Fruit fly (Drosophila melanogaster) ovary, adult (tissue): Measurements from ENCODE around the gene CG43145.

Experiments used
- CG17801 ChIP-seq: fragments of 200-800 bp; optimal IDR thresholded peaks from 2 replicates; lab custom pipeline; 2019; ENCODE audit warnings: missing biosample characterization, mild to moderate bottlenecking, missing genetic modification characterization, moderate library complexity; ENCODE audit not compliant: partially characterized antibody

The CG43145 gene

dm6 chr2L:3701526-3701925 lies at the start of gene CG43145:
Gene CG43145 (plus strand): TSS chr2L:3701826.
- no peak for TF ChIP-seq CG17801 (GFP tag; lab: Kevin White, UChicago)

- TF ChIP-seq CG17801 (GFP tag; lab: Kevin White, UChicago): no peak
Observed at dm6 chr2L:3654956-3655618, 46.5 kb upstream of the CG43145 start.

DNA sequence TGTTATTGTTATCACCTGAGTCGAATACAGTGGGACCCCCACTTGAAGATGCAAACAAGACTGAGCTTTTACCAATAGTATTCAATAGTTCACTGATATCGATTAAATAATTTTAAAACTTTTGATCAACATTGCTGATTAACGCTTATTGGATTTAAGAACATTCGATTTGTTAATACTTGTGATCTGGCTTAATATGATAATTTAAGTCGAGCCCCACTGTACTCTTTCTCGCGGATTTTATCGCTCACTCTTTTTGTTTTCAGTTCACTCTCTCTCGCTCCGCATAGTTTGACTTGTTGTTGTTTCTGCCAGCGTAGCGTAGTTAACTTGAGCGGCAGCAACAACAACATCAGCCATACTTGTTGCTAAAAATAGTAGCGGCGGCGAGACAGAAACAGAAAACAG lies 45.9 kb upstream of the CG43145 start:
- peak; percentile 98 for TF ChIP-seq CG17801 (GFP tag; lab: Kevin White, UChicago)

DNA sequence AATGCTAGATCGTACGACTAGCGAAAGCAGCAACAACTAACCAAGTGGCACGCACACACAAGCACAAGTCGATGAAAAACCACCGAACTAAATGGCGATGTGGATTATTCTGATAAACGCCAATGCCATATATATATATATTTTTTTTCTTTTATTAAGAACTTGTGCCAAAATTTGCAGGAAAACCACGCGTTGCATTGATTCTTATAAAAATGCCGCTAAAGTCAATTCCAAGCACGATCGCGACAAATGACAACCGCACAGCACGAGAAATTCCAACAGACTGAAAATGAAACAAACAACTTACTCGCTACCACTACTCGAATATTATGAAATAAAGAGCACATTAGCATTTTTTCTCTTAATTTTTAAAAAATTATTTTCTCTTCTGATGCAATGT lies 45.0 kb upstream of the CG43145 start, which contains the start of gene for:
TSS of gene for (minus strand) at position 287 of the 400 bp plus-strand sequence.
- TF ChIP-seq CG17801 (GFP tag; lab: Kevin White, UChicago): no peak

DNA sequence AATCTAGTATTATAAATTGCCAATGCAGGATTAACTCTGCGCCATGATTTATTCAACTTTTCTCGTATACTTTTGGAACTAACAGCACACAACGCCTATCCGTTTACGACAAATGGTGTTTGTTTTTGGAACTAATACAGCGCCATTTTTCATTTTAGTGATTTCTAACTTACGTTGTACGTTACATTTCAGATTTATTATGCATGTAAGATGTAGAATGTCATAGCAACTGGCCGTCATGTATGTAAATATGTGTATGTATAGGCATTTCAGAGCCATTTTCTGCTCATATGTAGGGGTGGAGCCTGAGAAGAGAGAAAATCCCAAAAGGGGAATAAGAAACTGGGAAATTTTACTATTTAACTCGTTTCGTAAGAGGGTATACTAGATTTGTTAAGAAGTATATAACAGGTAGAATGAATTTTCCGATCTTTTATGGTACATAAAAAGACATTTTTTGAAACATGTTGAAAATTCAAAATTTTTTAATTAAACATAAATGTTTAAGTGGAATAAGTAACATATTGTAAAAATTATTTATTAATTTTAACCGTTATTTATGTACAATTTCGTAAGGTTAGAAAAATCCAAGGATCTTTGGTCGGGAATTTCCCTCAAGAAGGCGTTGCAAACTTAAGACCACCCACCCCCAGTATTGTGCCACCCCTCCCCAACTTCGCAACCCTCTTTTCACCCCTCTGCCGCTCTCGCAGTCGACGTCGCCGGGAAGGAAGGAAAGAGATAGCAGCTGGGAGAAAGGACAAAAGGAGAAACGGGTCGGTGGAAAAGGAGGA lies 44.1 kb upstream of the CG43145 start:
- no peak for TF ChIP-seq CG17801 (GFP tag; lab: Kevin White, UChicago)

- TF ChIP-seq CG17801 (GFP tag; lab: Kevin White, UChicago): no peak
Observed at dm6 chr2L:3662307-3662795, 39.3 kb upstream of the CG43145 start, which contains the start of gene Drgx. Gene Drgx (plus strand): TSS chr2L:3662745.

DNA sequence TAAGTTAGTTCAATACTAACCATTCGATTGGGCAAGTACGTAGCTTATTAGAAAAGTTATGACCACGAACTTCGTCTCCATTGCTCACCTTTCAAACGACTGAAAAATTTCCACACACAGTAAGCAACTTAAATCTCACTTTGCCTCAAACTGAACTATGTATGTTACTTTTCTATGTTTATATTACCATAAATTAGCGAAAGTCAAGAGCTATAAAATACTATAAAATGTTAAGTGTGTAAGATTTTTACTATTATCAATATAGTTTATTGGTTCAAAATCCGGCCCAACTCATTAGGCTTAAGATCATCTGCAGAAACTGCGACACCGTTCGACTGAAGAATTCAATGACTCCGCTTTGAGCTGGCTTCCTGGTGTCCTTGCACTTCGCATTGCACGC lies 33.2 kb upstream of the CG43145 start, which contains the start of gene Sfp24Ba:
TSS of gene Sfp24Ba (minus strand) at position 101 of the 400 bp plus-strand sequence.
- no peak for TF ChIP-seq CG17801 (GFP tag; lab: Kevin White, UChicago)

DNA sequence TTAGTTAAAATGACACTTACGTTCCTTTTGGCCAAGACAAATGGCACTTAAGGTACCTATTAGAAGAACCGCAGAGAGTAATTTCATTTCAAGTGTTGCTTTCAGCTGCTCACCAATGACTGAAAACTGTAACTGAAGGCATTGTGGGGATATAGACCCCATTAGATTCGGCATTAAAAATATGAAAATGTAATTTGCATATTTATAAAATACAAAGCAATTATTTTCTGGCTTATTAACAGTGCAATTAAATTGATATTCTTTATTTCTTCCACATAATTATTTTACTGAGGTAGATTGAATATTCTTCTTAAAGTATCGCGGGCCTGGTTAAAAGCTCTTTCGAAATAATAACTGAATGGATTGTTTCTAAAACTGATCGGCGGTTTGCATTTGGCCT lies 32.6 kb upstream of the CG43145 start, which contains the start of gene Sfp24Bd:
TSS of gene Sfp24Bd (minus strand) at position 101 of the 400 bp plus-strand sequence.
- TF ChIP-seq CG17801 (GFP tag; lab: Kevin White, UChicago): no peak

DNA sequence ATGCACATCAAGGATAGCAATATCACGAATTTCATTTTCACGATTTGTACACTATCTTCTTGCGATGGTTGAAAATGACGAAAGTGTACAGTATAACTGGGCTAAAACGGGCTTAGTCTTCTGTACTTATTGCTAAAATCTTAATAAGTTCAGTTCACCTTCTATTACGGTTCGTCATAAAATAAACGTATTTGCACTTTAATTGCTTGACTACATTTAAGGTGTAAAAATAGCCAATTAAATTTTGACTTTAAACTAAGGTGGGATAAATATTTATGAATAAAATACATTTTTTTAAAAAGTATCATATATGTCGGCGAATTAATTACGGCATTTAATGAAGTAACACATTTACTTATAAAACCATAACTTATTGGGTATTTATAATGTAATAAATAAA lies 32.0 kb upstream of the CG43145 start, which contains the start of gene Sfp24Bb:
TSS of gene Sfp24Bb (minus strand) at position 101 of the 400 bp plus-strand sequence.
- no peak for TF ChIP-seq CG17801 (GFP tag; lab: Kevin White, UChicago)

- no peak for TF ChIP-seq CG17801 (GFP tag; lab: Kevin White, UChicago)
Observed at dm6 chr2L:3670481-3670880, 31.1 kb upstream of the CG43145 start, which contains the start of gene Sfp24Bc. Gene Sfp24Bc (minus strand): TSS chr2L:3670581.

DNA sequence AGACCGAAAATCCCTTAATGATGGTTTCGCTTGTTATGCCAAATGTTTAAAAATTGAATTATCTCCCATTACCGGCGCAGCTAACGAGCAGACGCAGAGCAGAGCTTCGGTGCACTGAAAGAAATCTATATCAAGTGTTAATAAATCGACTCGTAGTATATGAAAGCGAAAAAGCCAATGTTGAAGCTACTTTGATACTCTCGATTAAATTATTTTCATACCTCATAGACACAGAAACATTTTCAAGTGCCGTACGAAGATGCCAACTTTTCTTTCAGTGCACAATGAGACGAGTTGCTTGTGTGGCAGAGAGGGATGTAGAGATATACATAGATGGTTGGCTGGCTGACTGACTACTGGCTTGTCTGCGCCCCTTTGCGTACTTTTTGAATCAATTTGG lies 25.9 kb upstream of the CG43145 start:
- no peak for TF ChIP-seq CG17801 (GFP tag; lab: Kevin White, UChicago)

DNA sequence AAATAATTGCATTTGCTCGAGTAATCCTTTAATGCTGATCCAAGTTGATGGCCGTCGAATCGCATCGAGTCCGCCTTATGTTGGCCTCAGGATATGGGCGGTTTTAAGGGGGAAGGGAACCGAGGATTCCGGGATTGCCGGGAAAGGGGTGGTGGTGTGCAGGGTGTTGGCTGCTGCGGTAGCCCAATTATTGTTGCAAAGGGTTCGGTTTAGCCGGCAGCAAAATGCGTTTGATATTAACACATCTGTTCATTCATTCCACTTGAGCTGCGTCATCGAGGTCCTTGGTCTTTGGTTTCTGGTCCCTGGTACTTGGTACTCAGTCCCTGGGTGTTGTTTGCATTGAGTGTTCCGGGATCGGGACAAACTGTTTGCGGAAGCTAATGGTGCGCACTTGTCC lies 20.3 kb upstream of the CG43145 start:
- TF ChIP-seq CG17801 (GFP tag; lab: Kevin White, UChicago): no peak

DNA sequence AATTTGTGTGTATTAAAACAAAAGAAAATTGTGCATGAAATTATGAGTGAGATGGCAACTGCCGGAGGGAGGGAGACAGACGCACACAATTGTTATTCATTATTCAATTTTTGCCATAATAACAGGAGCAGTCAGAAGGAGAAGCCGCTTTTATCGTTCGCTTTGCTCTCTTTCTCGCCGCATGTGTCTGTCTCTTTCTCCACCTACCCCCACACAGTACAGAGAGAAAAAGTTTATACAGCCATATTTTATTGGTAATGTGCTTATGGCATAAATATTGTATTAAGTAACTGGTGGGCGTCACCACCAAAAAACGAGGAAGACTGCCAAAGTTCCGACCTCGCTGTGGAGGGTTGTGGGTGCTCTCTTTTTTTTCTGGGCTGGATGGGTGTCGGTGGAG lies 19.1 kb upstream of the CG43145 start:
- no peak for TF ChIP-seq CG17801 (GFP tag; lab: Kevin White, UChicago)

dm6 chr2L:3685139-3685851 lies 16.3 kb upstream of the CG43145 start:
- TF ChIP-seq CG17801 (GFP tag; lab: Kevin White, UChicago): no peak

- TF ChIP-seq CG17801 (GFP tag; lab: Kevin White, UChicago): no peak
Observed at dm6 chr2L:3692466-3692865, 9.2 kb upstream of the CG43145 start, which contains the start of gene CG16704. Gene CG16704 (minus strand): TSS chr2L:3692587.
